Worm (Caenorhabditis elegans) whole organism, L1 larva: ENCODE measurements around the gene fbxb-111.

Experiments used
- elt-2 ChIP-seq: sonication (generic microtip); optimal IDR thresholded peaks from 2 replicates; lab custom pipeline; 2016; ENCODE audit warnings: missing genetic modification characterization, mild to moderate bottlenecking, inconsistent platforms, missing compliant biosample characterization, missing genetic modification reagents
- skn-1 ChIP-seq: fragments of 150-350 bp; optimal IDR thresholded peaks from 2 replicates; lab custom pipeline; 2014; ENCODE audit warnings: missing biosample characterization, missing genetic modification characterization

DNA sequence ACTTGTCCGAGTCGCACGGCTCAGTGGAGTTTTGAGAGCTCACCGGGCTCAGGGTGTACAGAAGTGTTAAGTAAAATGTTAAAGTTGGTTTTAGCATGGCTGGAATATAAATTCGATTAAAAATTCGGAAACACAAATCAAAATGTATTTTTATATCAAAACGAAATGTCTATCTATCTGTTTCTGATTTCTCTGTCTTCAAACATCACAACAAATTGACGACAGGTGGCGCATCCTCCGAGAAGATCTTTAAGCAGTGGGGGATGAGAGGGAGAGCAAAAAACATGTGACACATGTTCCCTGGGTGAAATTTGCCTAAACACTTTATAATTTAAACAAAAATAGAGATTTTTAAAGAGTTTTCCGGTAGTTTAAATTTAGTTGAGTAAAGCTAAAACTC lies 5.8 kb downstream of the fbxb-111 start, which contains the start of gene F08D12.7:
- TF ChIP-seq elt-2 = no peak
- TF ChIP-seq skn-1 (tag; lab: Kevin White, UChicago) = no peak
